Worm (Caenorhabditis elegans) whole organism, L4/young adult: ENCODE data around the gene F02D8.9.

Experiments used
- dao-5 ChIP-seq: sonication (generic microtip); optimal IDR thresholded peaks from 2 replicates; lab custom pipeline; 2016; ENCODE audit warnings: missing genotype, missing genetic modification characterization, moderate library complexity, missing compliant biosample characterization
- him-1 ChIP-seq: sonication (generic microtip); optimal IDR thresholded peaks from 2 replicates; lab custom pipeline; 2016; ENCODE audit warnings: missing genotype, missing genetic modification reagents, missing genetic modification characterization, missing compliant biosample characterization

DNA sequence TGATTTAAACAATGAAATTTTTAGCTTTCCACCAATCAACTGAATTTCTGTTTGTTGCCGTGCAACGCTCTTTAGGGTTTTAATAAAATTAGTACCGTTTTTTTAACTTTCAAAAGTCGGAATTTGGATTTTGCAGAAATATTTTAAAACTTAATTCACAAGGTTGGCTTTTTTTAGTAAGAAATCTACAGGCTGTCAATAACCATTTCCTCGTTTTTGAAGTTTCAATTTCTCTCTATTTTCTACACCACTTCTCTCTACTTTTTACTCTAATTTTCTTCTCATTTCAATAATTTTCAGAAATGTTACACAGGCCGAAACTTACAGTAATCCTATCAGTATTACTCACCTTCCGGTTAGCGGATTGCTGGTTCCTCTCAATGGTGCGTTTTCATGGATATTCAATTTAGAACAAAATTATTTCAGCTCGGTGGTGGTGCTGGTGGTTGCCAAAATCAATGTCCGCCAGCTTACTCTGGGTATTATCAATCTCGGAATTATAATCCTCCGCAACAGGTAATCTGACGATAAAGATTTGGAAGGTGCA lies 22.7 kb upstream of the F02D8.9 start, which contains the start of the genes grd-12 and F02D8.1:
- TF ChIP-seq dao-5 (tag; lab: Kevin White, UChicago) (no peak), him-1 (tag; lab: Kevin White, UChicago) (no peak)
